Worm (Caenorhabditis elegans) whole organism, L1 larva: Measurements from ENCODE around the gene pptr-2.

Source experiments
- F16B12.6 ChIP-seq: fragments of 150-350 bp; optimal IDR thresholded peaks from 2 replicates; lab custom pipeline; 2014; ENCODE audit warnings: missing biosample characterization, missing genetic modification characterization
- aha-1 ChIP-seq: fragments of 150-350 bp; optimal IDR thresholded peaks from 2 replicates; lab custom pipeline; 2014; ENCODE audit warnings: missing biosample characterization, missing genetic modification characterization
- alr-1 ChIP-seq: fragments of 200-800 bp; sonication (Bioruptor generic); optimal IDR thresholded peaks from 2 replicates; lab custom pipeline; 2018; ENCODE audit warnings: borderline replicate concordance, mild to moderate bottlenecking, missing genetic modification characterization, missing compliant biosample characterization
- blmp-1 ChIP-seq: fragments of 150-350 bp; optimal IDR thresholded peaks from 2 replicates; lab custom pipeline; 2014; ENCODE audit warnings: missing biosample characterization, missing genetic modification characterization
- ceh-63 ChIP-seq: fragments of 200-800 bp; sonication (Bioruptor generic); optimal IDR thresholded peaks from 2 replicates; lab custom pipeline; 2018; ENCODE audit warnings: mild to moderate bottlenecking, missing genetic modification characterization, missing compliant biosample characterization
- ceh-82 ChIP-seq, 3 experiments: fragments of 150-350 bp in 1 of 3; sonication (generic microtip) in 2 of 3; optimal IDR thresholded peaks; 2 replicates each; lab custom pipeline; 2014 to 2017; ENCODE audit warnings: missing biosample characterization in 3 of 3, missing genetic modification characterization in 3 of 3
- ceh-90 ChIP-seq: sonication (generic microtip); optimal IDR thresholded peaks from 2 replicates; lab custom pipeline; 2016; ENCODE audit warnings: missing genetic modification characterization, missing compliant biosample characterization
- ces-1 ChIP-seq: fragments of 150-350 bp; optimal IDR thresholded peaks from 2 replicates; lab custom pipeline; 2014; ENCODE audit warnings: missing biosample characterization, missing genetic modification reagents, missing genetic modification characterization
- efl-1 ChIP-seq, 4 experiments: fragments of 150-350 bp; optimal IDR thresholded peaks in 3 of 4; peaks in 1 of 4; 1 replicate in 1 of 4; 2 replicates in 3 of 4; lab custom pipeline; 2014; ENCODE audit warnings: missing biosample characterization in 2 of 4, missing genetic modification characterization in 2 of 4, missing genetic modification reagents in 2 of 4
- egl-27 ChIP-seq, 2 experiments: fragments of 150-350 bp in 1 of 2; sonication (generic microtip); optimal IDR thresholded peaks; 3 replicates each; lab custom pipeline; 2017 to 2018; ENCODE audit warnings: missing biosample characterization in 2 of 2, missing genetic modification characterization in 2 of 2, missing genetic modification reagents in 2 of 2
- elt-2 ChIP-seq: sonication (generic microtip); optimal IDR thresholded peaks from 2 replicates; lab custom pipeline; 2016; ENCODE audit warnings: missing genetic modification characterization, mild to moderate bottlenecking, inconsistent platforms, missing compliant biosample characterization, missing genetic modification reagents
- elt-3 ChIP-seq, 6 experiments: fragments of 150-350 bp in 1 of 6; sonication (generic microtip); optimal IDR thresholded peaks; 2 replicates each; lab custom pipeline; 2017 to 2018; ENCODE audit warnings: missing biosample characterization in 6 of 6, missing genetic modification characterization in 6 of 6, inconsistent platforms in 1 of 6
- fkh-10 ChIP-seq: sonication (generic microtip); optimal IDR thresholded peaks from 2 replicates; lab custom pipeline; 2017; ENCODE audit warnings: missing biosample characterization, missing genetic modification reagents, missing genetic modification characterization
- fos-1 ChIP-seq: fragments of 150-350 bp; optimal IDR thresholded peaks from 2 replicates; lab custom pipeline; 2014; ENCODE audit warnings: missing biosample characterization, missing genetic modification characterization
- hlh-4 ChIP-seq: sonication (generic microtip); optimal IDR thresholded peaks from 2 replicates; lab custom pipeline; 2016; ENCODE audit warnings: mild to moderate bottlenecking, missing genetic modification characterization, missing compliant biosample characterization
- hpl-2 ChIP-seq: fragments of 150-350 bp; optimal IDR thresholded peaks from 2 replicates; lab custom pipeline; 2014; ENCODE audit warnings: missing biosample characterization, missing genetic modification reagents, missing genetic modification characterization
- isw-1 ChIP-seq: fragments of 200-800 bp; sonication (Bioruptor generic); IDR thresholded peaks from 2 replicates; pipeline ENCODE4 v1.3.6; 2022; ENCODE audit warnings: missing genetic modification characterization, missing compliant biosample characterization
- jun-1 ChIP-seq: fragments of 150-350 bp; optimal IDR thresholded peaks from 2 replicates; lab custom pipeline; 2014; ENCODE audit warnings: missing biosample characterization, missing genetic modification reagents, missing genetic modification characterization
- lin-13 ChIP-seq: fragments of 150-350 bp; optimal IDR thresholded peaks from 2 replicates; lab custom pipeline; 2014; ENCODE audit warnings: missing biosample characterization, missing genetic modification reagents, missing genetic modification characterization
- lin-14 ChIP-seq: fragments of 200-800 bp; sonication (Bioruptor generic); optimal IDR thresholded peaks from 2 replicates; lab custom pipeline; 2018; ENCODE audit warnings: mild to moderate bottlenecking, missing genetic modification characterization, moderate library complexity, missing compliant biosample characterization
- lin-35 ChIP-seq, 2 experiments: fragments of 150-350 bp; optimal IDR thresholded peaks; 2 replicates each; lab custom pipeline; 2014; ENCODE audit warnings: missing biosample characterization in 2 of 2, missing genetic modification characterization in 2 of 2, missing genetic modification reagents in 2 of 2
- lin-39 ChIP-seq: fragments of 150-350 bp; optimal IDR thresholded peaks from 2 replicates; lab custom pipeline; 2014; ENCODE audit warnings: missing biosample characterization, missing genetic modification reagents, missing genetic modification characterization
- lir-3 ChIP-seq: sonication (generic microtip); optimal IDR thresholded peaks from 2 replicates; lab custom pipeline; 2016; ENCODE audit warnings: mild to moderate bottlenecking, missing genetic modification characterization, moderate library complexity, missing compliant biosample characterization; ENCODE audit not compliant: poor library complexity
- lsy-2 ChIP-seq, 2 experiments: fragments of 150-350 bp; optimal IDR thresholded peaks; 2 replicates each; lab custom pipeline; 2014; ENCODE audit warnings: missing biosample characterization in 2 of 2, missing genetic modification characterization in 2 of 2
- mdl-1 ChIP-seq, 2 experiments: fragments of 150-350 bp; optimal IDR thresholded peaks; 2 replicates each; lab custom pipeline; 2014 to 2017; ENCODE audit warnings: missing biosample characterization in 2 of 2, missing genetic modification characterization in 2 of 2, inconsistent platforms in 1 of 2
- mef-2 ChIP-seq: fragments of 150-350 bp; optimal IDR thresholded peaks from 2 replicates; lab custom pipeline; 2014; ENCODE audit warnings: missing biosample characterization, missing genetic modification characterization
- mep-1 ChIP-seq: fragments of 150-350 bp; optimal IDR thresholded peaks from 2 replicates; lab custom pipeline; 2014; ENCODE audit warnings: missing biosample characterization, missing genetic modification characterization
- nhr-11 ChIP-seq: fragments of 150-350 bp; optimal IDR thresholded peaks from 2 replicates; lab custom pipeline; 2014; ENCODE audit warnings: missing biosample characterization, missing genetic modification characterization
- nhr-19 ChIP-seq: fragments of 200-800 bp; sonication (Bioruptor generic); conservative IDR thresholded peaks from 2 replicates; pipeline ENCODE4 v1.3.6; 2022; ENCODE audit warnings: missing genetic modification characterization, missing compliant biosample characterization
- nhr-20 ChIP-seq: sonication (generic microtip); optimal IDR thresholded peaks from 2 replicates; lab custom pipeline; 2016; ENCODE audit warnings: mild to moderate bottlenecking, missing genetic modification characterization, missing compliant biosample characterization
- nhr-237 ChIP-seq: fragments of 150-350 bp; optimal IDR thresholded peaks from 2 replicates; lab custom pipeline; 2014; ENCODE audit warnings: missing biosample characterization, missing genetic modification characterization
- nhr-47 ChIP-seq: sonication (generic microtip); optimal IDR thresholded peaks from 2 replicates; lab custom pipeline; 2016; ENCODE audit warnings: mild to moderate bottlenecking, missing genetic modification characterization, moderate library complexity, missing compliant biosample characterization
- nhr-71 ChIP-seq: sonication (generic microtip); optimal IDR thresholded peaks from 2 replicates; lab custom pipeline; 2016; ENCODE audit warnings: mild to moderate bottlenecking, missing genetic modification characterization, moderate library complexity, missing compliant biosample characterization
- nhr-77 ChIP-seq: fragments of 150-350 bp; optimal IDR thresholded peaks from 2 replicates; lab custom pipeline; 2014; ENCODE audit warnings: missing biosample characterization, missing genetic modification characterization
- nhr-85 ChIP-seq: sonication (generic microtip); peaks from one replicate; lab custom pipeline; 2016; ENCODE audit warnings: missing genetic modification characterization, inconsistent platforms, missing compliant biosample characterization
- nhr-90 ChIP-seq: sonication (generic microtip); optimal IDR thresholded peaks from 2 replicates; lab custom pipeline; 2016; ENCODE audit warnings: mild to moderate bottlenecking, missing genetic modification characterization, missing compliant biosample characterization; ENCODE audit not compliant: poor library complexity
- pax-3 ChIP-seq: fragments of 200-800 bp; sonication (Bioruptor generic); optimal IDR thresholded peaks from 2 replicates; lab custom pipeline; 2018; ENCODE audit warnings: mild to moderate bottlenecking, missing genetic modification characterization, moderate library complexity, missing compliant biosample characterization
- rnt-1 ChIP-seq: sonication (generic microtip); optimal IDR thresholded peaks from 2 replicates; lab custom pipeline; 2016; ENCODE audit warnings: mild to moderate bottlenecking, missing genetic modification characterization, moderate library complexity, missing compliant biosample characterization
- skn-1 ChIP-seq: fragments of 150-350 bp; optimal IDR thresholded peaks from 2 replicates; lab custom pipeline; 2014; ENCODE audit warnings: missing biosample characterization, missing genetic modification characterization
- snu-23 ChIP-seq: sonication (generic microtip); optimal IDR thresholded peaks from 2 replicates; lab custom pipeline; 2016; ENCODE audit warnings: missing genetic modification characterization, missing compliant biosample characterization
- sox-4 ChIP-seq: sonication (generic microtip); optimal IDR thresholded peaks from 2 replicates; lab custom pipeline; 2016; ENCODE audit warnings: missing genetic modification characterization, missing compliant biosample characterization
- sptf-1 ChIP-seq: fragments of 150-350 bp; optimal IDR thresholded peaks from 2 replicates; lab custom pipeline; 2014; ENCODE audit warnings: missing biosample characterization, missing genetic modification characterization
- sup-37 ChIP-seq: fragments of 200-800 bp; sonication (Bioruptor generic); optimal IDR thresholded peaks from 2 replicates; lab custom pipeline; 2018; ENCODE audit warnings: mild to moderate bottlenecking, missing genetic modification characterization, missing compliant biosample characterization
- swsn-7 ChIP-seq: sonication (generic microtip); optimal IDR thresholded peaks from 2 replicates; lab custom pipeline; 2016; ENCODE audit warnings: missing genetic modification characterization, missing compliant biosample characterization
- tbx-2 ChIP-seq: sonication (generic microtip); optimal IDR thresholded peaks from 2 replicates; lab custom pipeline; 2016; ENCODE audit warnings: missing genetic modification characterization, missing compliant biosample characterization
- unc-130 ChIP-seq: fragments of 150-350 bp; optimal IDR thresholded peaks from 2 replicates; lab custom pipeline; 2017; ENCODE audit warnings: missing biosample characterization, missing genetic modification characterization, inconsistent platforms
- unc-30 ChIP-seq: sonication (generic microtip); optimal IDR thresholded peaks from 2 replicates; lab custom pipeline; 2017; ENCODE audit warnings: missing biosample characterization, missing genetic modification characterization
- unc-86 ChIP-seq: sonication (generic microtip); optimal IDR thresholded peaks from 2 replicates; lab custom pipeline; 2016; ENCODE audit warnings: missing genetic modification characterization, missing compliant biosample characterization
- ztf-4 ChIP-seq: fragments of 150-350 bp; optimal IDR thresholded peaks from 2 replicates; lab custom pipeline; 2014; ENCODE audit warnings: missing biosample characterization, missing genetic modification characterization

pptr-2 gene

DNA sequence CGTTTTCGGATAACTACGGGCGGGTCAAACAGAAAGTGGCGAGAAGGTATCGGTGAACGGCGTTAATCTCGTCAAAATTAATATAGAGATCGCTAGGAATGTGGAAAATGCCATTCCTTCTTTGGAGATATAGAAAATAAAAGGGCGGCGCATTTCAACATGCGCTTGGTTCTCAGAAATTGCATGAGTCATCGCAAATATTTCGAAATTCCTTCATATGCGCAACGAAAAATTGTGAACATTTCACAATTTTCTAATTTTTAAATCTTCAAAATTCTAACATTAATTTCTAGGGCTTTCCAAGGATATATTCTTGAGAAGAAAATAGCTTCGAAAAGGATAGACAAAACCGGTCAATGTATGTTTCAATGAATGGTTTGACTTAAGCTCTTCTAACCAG is 44.1 kb upstream of the pptr-2 start:
- peak; percentile 66 for TF ChIP-seq jun-1 (tag; lab: Kevin White, UChicago)
- TF ChIP-seq sptf-1 (tag; lab: Kevin White, UChicago) = no peak

DNA sequence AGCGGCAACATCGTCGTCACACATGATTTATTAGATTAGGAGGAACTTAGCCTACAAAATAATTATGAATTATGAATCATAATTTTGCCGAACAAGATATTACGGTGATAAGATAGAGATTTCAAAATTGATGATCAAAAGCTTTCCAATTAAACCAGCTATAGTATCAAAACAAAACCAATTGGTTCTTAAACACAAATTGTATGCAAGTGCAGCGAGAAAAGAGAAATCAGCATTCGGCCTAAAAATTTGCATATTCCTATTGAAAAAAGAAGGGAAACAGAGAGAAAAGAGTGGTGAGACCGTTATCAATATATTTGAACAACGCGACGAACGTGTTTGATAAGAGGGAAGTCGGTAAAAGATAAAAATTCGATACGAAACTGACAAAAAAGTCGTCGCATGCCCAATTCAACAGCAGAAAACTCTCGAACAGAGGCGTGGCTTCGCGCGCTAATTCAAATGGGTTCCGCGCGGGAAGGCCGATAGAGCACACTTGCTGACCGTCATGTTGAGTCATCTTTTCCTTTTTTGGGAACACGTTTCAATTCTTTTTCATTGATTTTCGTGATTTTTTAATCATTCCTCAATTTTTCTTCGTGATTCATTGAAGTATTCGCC is 43.5 kb upstream of the pptr-2 start, which contains the start of gene act-2:
Gene act-2 (minus strand): TSS at position 51 of the 621 bp plus-strand sequence.
- TF ChIP-seq jun-1 (tag; lab: Kevin White, UChicago) = peak; percentile 85
- peak; percentile 13 for TF ChIP-seq F16B12.6 (tag; lab: Kevin White, UChicago)
- TF ChIP-seq mep-1 (tag; lab: Kevin White, UChicago) = peak; percentile 75
- peak; percentile 33 for TF ChIP-seq nhr-237
- TF ChIP-seq fos-1 (tag; lab: Kevin White, UChicago) = peak; percentile 90
- TF ChIP-seq mef-2 (tag; lab: Kevin White, UChicago) = no peak
- peak; percentile 87 for TF ChIP-seq nhr-85 (tag; lab: Kevin White, UChicago)
- TF ChIP-seq tbx-2 (tag; lab: Kevin White, UChicago) = peak; percentile 60
- TF ChIP-seq nhr-11 (tag; lab: Kevin White, UChicago) = no peak
- TF ChIP-seq sptf-1 (tag; lab: Kevin White, UChicago) = no peak
- TF ChIP-seq nhr-90 = peak; percentile 62
- peak; percentile 91 to 92 for TF ChIP-seq lin-35 (GFP tag; optimal IDR thresholded peaks at IDR 0.05; lab: Kevin White, UChicago)
- peak; percentile 47 for TF ChIP-seq fkh-10 (GFP tag; lab: Kevin White, UChicago)
- TF ChIP-seq nhr-20 (tag; lab: Kevin White, UChicago) = peak; percentile 86
- TF ChIP-seq unc-130 = no peak
- TF ChIP-seq ceh-90 (tag; lab: Kevin White, UChicago) = no peak
- TF ChIP-seq lsy-2 (tag; optimal IDR thresholded peaks at IDR 0.05; lab: Kevin White, UChicago) = peak; percentile 61 to 74
- TF ChIP-seq hpl-2 (GFP tag; lab: Kevin White, UChicago) = no peak
- no peak for TF ChIP-seq sox-4 (tag; lab: Kevin White, UChicago)
- peak; percentile 7 to 82 (median 24) for TF ChIP-seq ceh-82 (tag; optimal IDR thresholded peaks at IDR 0.05; lab: Kevin White, UChicago)
- peak in 4 of 6 experiments; percentile 53 to 94 (median 74) for TF ChIP-seq elt-3 (tag; optimal IDR thresholded peaks at IDR 0.05; lab: Kevin White, UChicago)
- TF ChIP-seq skn-1 (tag; lab: Kevin White, UChicago) = peak; percentile 63
- peak; percentile 73 for TF ChIP-seq nhr-47
- peak; percentile 32 for TF ChIP-seq lir-3 (tag; lab: Kevin White, UChicago)
- TF ChIP-seq aha-1 (tag; lab: Kevin White, UChicago) = no peak
- TF ChIP-seq ceh-63 (GFP tag; lab: Kevin White, UChicago) = no peak
- TF ChIP-seq efl-1 (optimal IDR thresholded peaks at IDR 0.05; lab: Kevin White, UChicago) = peak; percentile 84 to 87
- TF ChIP-seq efl-1 (GFP tag; optimal IDR thresholded peaks at IDR 0.05 in 1 of 2; lab: Kevin White, UChicago) = peak; percentile 85 to 98
- peak; percentile 31 for TF ChIP-seq ztf-4 (tag; lab: Kevin White, UChicago)
- no peak for TF ChIP-seq alr-1 (tag; lab: Kevin White, UChicago)
- TF ChIP-seq unc-30 = no peak
- peak; percentile 68 for TF ChIP-seq unc-86 (tag; lab: Kevin White, UChicago)
- peak; percentile 85 for TF ChIP-seq nhr-71 (tag; lab: Kevin White, UChicago)
- peak; percentile 75 for TF ChIP-seq elt-2 (tag; lab: Kevin White, UChicago)
- peak; percentile 94 for TF ChIP-seq lin-14 (GFP tag; lab: Kevin White, UChicago)
- peak; percentile 18 for TF ChIP-seq rnt-1
- peak; percentile 47 for TF ChIP-seq nhr-77 (tag; lab: Kevin White, UChicago)
- peak; percentile 7 for TF ChIP-seq pax-3
- TF ChIP-seq blmp-1 (tag; lab: Kevin White, UChicago) = peak; percentile 28
- TF ChIP-seq mdl-1 (tag; optimal IDR thresholded peaks at IDR 0.05; lab: Kevin White, UChicago) = peak in 1 of 2 experiments; percentile 64
- peak; percentile 61 for TF ChIP-seq nhr-19 (GFP tag; lab: Robert Waterston, UW)
- TF ChIP-seq lin-13 (GFP tag; lab: Kevin White, UChicago) = peak; percentile 77
- peak; percentile 92 for TF ChIP-seq snu-23 (GFP tag; lab: Kevin White, UChicago)
- TF ChIP-seq lin-39 (tag; lab: Kevin White, UChicago) = no peak
- TF ChIP-seq sup-37 = no peak
- no peak for TF ChIP-seq egl-27 (tag; optimal IDR thresholded peaks at IDR 0.05; lab: Kevin White, UChicago)
- peak; percentile 75 for TF ChIP-seq swsn-7 (tag; lab: Kevin White, UChicago)
- TF ChIP-seq isw-1 (GFP tag; lab: Robert Waterston, UW) = peak; percentile 51
- no peak for TF ChIP-seq hlh-4 (tag; lab: Kevin White, UChicago)
- no peak for TF ChIP-seq ces-1 (GFP tag; lab: Kevin White, UChicago)
